Fruit fly (Drosophila melanogaster) whole organism, embryonic: ENCODE results near the gene CG6163.

Source experiments
- B-H2 ChIP-seq: fragments of 200-800 bp; sonication (Bioruptor generic); optimal IDR thresholded peaks from 2 replicates; lab custom pipeline; 2018; ENCODE audit warnings: missing biosample characterization, mild to moderate bottlenecking, missing genetic modification characterization
- Blimp-1 ChIP-seq: fragments of 200-800 bp; sonication (Bioruptor generic); optimal IDR thresholded peaks from 3 replicates; lab custom pipeline; 2018; ENCODE audit warnings: missing biosample characterization, missing genetic modification characterization, mild to moderate bottlenecking, moderate library complexity, missing genetic modification reagents
- CG10654 ChIP-seq: fragments of 200-800 bp; sonication (Bioruptor generic); optimal IDR thresholded peaks from 2 replicates; lab custom pipeline; 2016; ENCODE audit warnings: missing biosample characterization, missing genetic modification characterization
- CG12104 ChIP-seq: fragments of 200-800 bp; sonication (Bioruptor generic); optimal IDR thresholded peaks from 3 replicates; lab custom pipeline; 2016; ENCODE audit warnings: missing biosample characterization, missing genetic modification characterization
- CG14667 ChIP-seq: fragments of 200-800 bp; sonication (Bioruptor generic); IDR thresholded peaks from 2 replicates; pipeline ENCODE4 v1.3.6; 2022; ENCODE audit warnings: missing biosample characterization, missing genetic modification characterization
- CG15696 ChIP-seq: fragments of 200-800 bp; sonication (Bioruptor generic); optimal IDR thresholded peaks from 2 replicates; lab custom pipeline; 2019; ENCODE audit warnings: missing biosample characterization, mild to moderate bottlenecking, missing genetic modification characterization, moderate library complexity
- CG16813 ChIP-seq: fragments of 200-800 bp; sonication (Bioruptor generic); IDR thresholded peaks from 3 replicates; pipeline ENCODE4 v1.3.6; 2022; ENCODE audit warnings: missing biosample characterization, missing genetic modification characterization; ENCODE audit not compliant: partially characterized antibody
- CG18011 ChIP-seq: fragments of 200-800 bp; sonication (Bioruptor generic); optimal IDR thresholded peaks from 2 replicates; lab custom pipeline; 2017; ENCODE audit warnings: missing biosample characterization, missing genetic modification characterization, mild to moderate bottlenecking, moderate library complexity, missing genotype
- CG2875 ChIP-seq: fragments of 200-800 bp; sonication (Bioruptor generic); optimal IDR thresholded peaks from 2 replicates; lab custom pipeline; 2017; ENCODE audit warnings: missing biosample characterization, mild to moderate bottlenecking, missing genetic modification characterization, missing genetic modification reagents
- CG3407 ChIP-seq: fragments of 200-800 bp; sonication (Bioruptor generic); optimal IDR thresholded peaks from 2 replicates; lab custom pipeline; 2018; ENCODE audit warnings: missing biosample characterization, mild to moderate bottlenecking, missing genetic modification characterization
- CG4328 ChIP-seq: fragments of 200-800 bp; sonication (Bioruptor generic); optimal IDR thresholded peaks from 3 replicates; lab custom pipeline; 2017; ENCODE audit warnings: missing biosample characterization, missing genetic modification reagents, missing genetic modification characterization
- CG4404 ChIP-seq: fragments of 200-800 bp; sonication (Bioruptor generic); IDR thresholded peaks from 2 replicates; pipeline ENCODE4 v1.3.6; 2022; ENCODE audit warnings: missing biosample characterization, missing genetic modification characterization
- CG4424 ChIP-seq: fragments of 200-800 bp; sonication (Bioruptor generic); optimal IDR thresholded peaks from 3 replicates; lab custom pipeline; 2016; ENCODE audit warnings: missing biosample characterization, missing genetic modification characterization
- CG4820 ChIP-seq: fragments of 200-800 bp; sonication (Bioruptor generic); optimal IDR thresholded peaks from 3 replicates; lab custom pipeline; 2016; ENCODE audit warnings: missing biosample characterization, missing genetic modification characterization
- CG6254 ChIP-seq: fragments of 200-800 bp; sonication (Bioruptor generic); optimal IDR thresholded peaks from 3 replicates; lab custom pipeline; 2017; ENCODE audit warnings: mild to moderate bottlenecking, missing biosample characterization, missing genetic modification reagents, missing genetic modification characterization
- CG6813 ChIP-seq: fragments of 200-800 bp; sonication (Bioruptor generic); optimal IDR thresholded peaks from 2 replicates; lab custom pipeline; 2017; ENCODE audit warnings: missing biosample characterization, missing genetic modification characterization, mild to moderate bottlenecking, moderate library complexity, missing genetic modification reagents
- CG7357 ChIP-seq: fragments of 200-800 bp; sonication (Bioruptor generic); IDR thresholded peaks from 3 replicates; pipeline ENCODE4 v1.3.6; 2022; ENCODE audit warnings: missing biosample characterization, missing genetic modification characterization
- CG8089 ChIP-seq: fragments of 200-800 bp; sonication (Bioruptor generic); optimal IDR thresholded peaks from 3 replicates; lab custom pipeline; 2016; ENCODE audit warnings: missing biosample characterization, missing genetic modification characterization
- CG8290 ChIP-seq, 3 experiments: fragments of 200-800 bp; sonication (Bioruptor generic); optimal IDR thresholded peaks; 2 replicates each; lab custom pipeline; 2016 to 2019; ENCODE audit warnings: missing biosample characterization in 3 of 3, missing genetic modification characterization in 3 of 3, mild to moderate bottlenecking in 2 of 3, moderate library complexity in 1 of 3
- CG8388 ChIP-seq: fragments of 200-800 bp; sonication (Bioruptor generic); optimal IDR thresholded peaks from 2 replicates; lab custom pipeline; 2019; ENCODE audit warnings: missing biosample characterization, mild to moderate bottlenecking, missing genetic modification characterization, moderate library complexity
- CG9876 ChIP-seq: fragments of 200-800 bp; sonication (Bioruptor generic); optimal IDR thresholded peaks from 2 replicates; lab custom pipeline; 2016; ENCODE audit warnings: missing biosample characterization, missing genetic modification characterization
- Camta ChIP-seq: fragments of 200-800 bp; sonication (Bioruptor generic); optimal IDR thresholded peaks from 2 replicates; lab custom pipeline; 2016; ENCODE audit warnings: missing biosample characterization, missing genetic modification characterization
- Dbx ChIP-seq: fragments of 200-800 bp; sonication (Bioruptor generic); IDR thresholded peaks from 3 replicates; pipeline ENCODE4 v1.3.6; 2022; ENCODE audit warnings: missing biosample characterization, missing genetic modification characterization
- Doc3 ChIP-seq: fragments of 200-800 bp; sonication (Bioruptor generic); IDR thresholded peaks from 3 replicates; pipeline ENCODE4 v1.3.6; 2022; ENCODE audit warnings: missing biosample characterization, missing genetic modification characterization; ENCODE audit not compliant: partially characterized antibody
- Ets65A ChIP-seq: fragments of 200-800 bp; sonication (Bioruptor generic); peaks from one replicate; lab custom pipeline; 2016; ENCODE audit warnings: missing biosample characterization, missing genetic modification characterization
- Fer3 ChIP-seq: fragments of 200-800 bp; sonication (Bioruptor generic); optimal IDR thresholded peaks from 2 replicates; lab custom pipeline; 2018; ENCODE audit warnings: missing biosample characterization, mild to moderate bottlenecking, missing genetic modification characterization, moderate library complexity
- Hsf ChIP-seq: fragments of 200-800 bp; sonication (Bioruptor generic); optimal IDR thresholded peaks from 3 replicates; lab custom pipeline; 2016; ENCODE audit warnings: missing biosample characterization, missing genetic modification characterization
- MTF-1 ChIP-seq: fragments of 200-800 bp; sonication (Bioruptor generic); optimal IDR thresholded peaks from 2 replicates; lab custom pipeline; 2018; ENCODE audit warnings: missing biosample characterization, mild to moderate bottlenecking, missing genetic modification characterization, borderline replicate concordance
- Rfx ChIP-seq: fragments of 200-800 bp; sonication (Bioruptor generic); IDR thresholded peaks from 2 replicates; pipeline ENCODE4 v1.3.6; 2022; ENCODE audit warnings: missing biosample characterization, missing genetic modification characterization
- Sry-β ChIP-seq: fragments of 200-800 bp; sonication (Bioruptor generic); optimal IDR thresholded peaks from 2 replicates; lab custom pipeline; 2018; ENCODE audit warnings: missing biosample characterization, mild to moderate bottlenecking, missing genetic modification characterization, moderate library complexity
- Stat92E ChIP-seq, 3 experiments: fragments of >200 bp in 2 of 3; fragments of 200-800 bp in 1 of 3; sonication (Bioruptor generic) in 1 of 3; optimal IDR thresholded peaks; 2 replicates each; lab custom pipeline; 2017 to 2019; ENCODE audit warnings: missing biosample characterization in 3 of 3, missing genetic modification characterization in 3 of 3, mild to moderate bottlenecking in 1 of 3, moderate library complexity in 1 of 3
- YL-1 ChIP-seq: fragments of 200-800 bp; sonication (Bioruptor generic); optimal IDR thresholded peaks from 3 replicates; lab custom pipeline; 2017; ENCODE audit warnings: missing biosample characterization, mild to moderate bottlenecking, missing genetic modification characterization
- bcd ChIP-seq: fragments of 200-800 bp; sonication (Bioruptor generic); optimal IDR thresholded peaks from 2 replicates; lab custom pipeline; 2017; ENCODE audit warnings: missing biosample characterization, mild to moderate bottlenecking, missing genetic modification characterization
- cato ChIP-seq: fragments of 200-800 bp; sonication (Bioruptor generic); optimal IDR thresholded peaks from 2 replicates; lab custom pipeline; 2016; ENCODE audit warnings: missing biosample characterization, missing genetic modification characterization, borderline replicate concordance
- dmrt99B ChIP-seq: fragments of 200-800 bp; sonication (Bioruptor generic); optimal IDR thresholded peaks from 2 replicates; lab custom pipeline; 2018; ENCODE audit warnings: missing biosample characterization, mild to moderate bottlenecking, missing genetic modification characterization, moderate library complexity
- gsb-n ChIP-seq: fragments of 200-800 bp; sonication (Bioruptor generic); optimal IDR thresholded peaks from 3 replicates; lab custom pipeline; 2018; ENCODE audit warnings: missing biosample characterization, mild to moderate bottlenecking, missing genetic modification characterization
- knrl ChIP-seq: fragments of 200-800 bp; sonication (Bioruptor generic); IDR thresholded peaks from 3 replicates; pipeline ENCODE4 v1.3.6; 2022; ENCODE audit warnings: missing biosample characterization, missing genetic modification characterization; ENCODE audit not compliant: partially characterized antibody
- lab ChIP-seq: fragments of 200-800 bp; sonication (Bioruptor generic); optimal IDR thresholded peaks from 3 replicates; lab custom pipeline; 2017; ENCODE audit warnings: missing biosample characterization, missing genetic modification characterization, mild to moderate bottlenecking, moderate library complexity, missing genetic modification reagents
- nau ChIP-seq: fragments of 200-800 bp; sonication (Bioruptor generic); optimal IDR thresholded peaks from 3 replicates; lab custom pipeline; 2017; ENCODE audit warnings: missing biosample characterization, mild to moderate bottlenecking, missing genetic modification characterization, missing genetic modification reagents
- nmo ChIP-seq: fragments of 200-800 bp; sonication (Bioruptor generic); optimal IDR thresholded peaks from 2 replicates; lab custom pipeline; 2018; ENCODE audit warnings: missing biosample characterization, mild to moderate bottlenecking, missing genetic modification characterization, moderate library complexity
- org-1 ChIP-seq: fragments of 200-800 bp; sonication (Bioruptor generic); optimal IDR thresholded peaks from 2 replicates; lab custom pipeline; 2017; ENCODE audit warnings: missing biosample characterization, missing genetic modification characterization
- phol ChIP-seq: fragments of 200-800 bp; sonication (Bioruptor generic); optimal IDR thresholded peaks from 3 replicates; lab custom pipeline; 2018; ENCODE audit warnings: missing biosample characterization, mild to moderate bottlenecking, missing genetic modification characterization, moderate library complexity
- sc ChIP-seq, 3 experiments: fragments of >200 bp in 2 of 3; fragments of 200-800 bp in 1 of 3; sonication (Bioruptor generic) in 1 of 3; optimal IDR thresholded peaks; 2 replicates in 2 of 3; 3 replicates in 1 of 3; lab custom pipeline; 2017; ENCODE audit warnings: mild to moderate bottlenecking in 1 of 3, missing biosample characterization in 1 of 3, missing genetic modification characterization in 1 of 3, missing genetic modification reagents in 1 of 3
- shn ChIP-seq: fragments of 200-800 bp; sonication (Bioruptor generic); optimal IDR thresholded peaks from 3 replicates; lab custom pipeline; 2016; ENCODE audit warnings: missing biosample characterization, missing genetic modification characterization
- sim ChIP-seq: fragments of 200-800 bp; sonication (Bioruptor generic); IDR thresholded peaks from 2 replicates; pipeline ENCODE4 v1.3.6; 2022; ENCODE audit warnings: missing biosample characterization, missing genetic modification characterization
- slbo ChIP-seq: fragments of 200-800 bp; sonication (Bioruptor generic); IDR thresholded peaks from 2 replicates; pipeline ENCODE4 v1.3.6; 2022; ENCODE audit warnings: missing biosample characterization, missing genetic modification characterization
- trem ChIP-seq: fragments of 200-800 bp; optimal IDR thresholded peaks from 3 replicates; lab custom pipeline; 2019; ENCODE audit warnings: missing biosample characterization, mild to moderate bottlenecking, missing genetic modification characterization, moderate library complexity

Gene CG6163

DNA sequence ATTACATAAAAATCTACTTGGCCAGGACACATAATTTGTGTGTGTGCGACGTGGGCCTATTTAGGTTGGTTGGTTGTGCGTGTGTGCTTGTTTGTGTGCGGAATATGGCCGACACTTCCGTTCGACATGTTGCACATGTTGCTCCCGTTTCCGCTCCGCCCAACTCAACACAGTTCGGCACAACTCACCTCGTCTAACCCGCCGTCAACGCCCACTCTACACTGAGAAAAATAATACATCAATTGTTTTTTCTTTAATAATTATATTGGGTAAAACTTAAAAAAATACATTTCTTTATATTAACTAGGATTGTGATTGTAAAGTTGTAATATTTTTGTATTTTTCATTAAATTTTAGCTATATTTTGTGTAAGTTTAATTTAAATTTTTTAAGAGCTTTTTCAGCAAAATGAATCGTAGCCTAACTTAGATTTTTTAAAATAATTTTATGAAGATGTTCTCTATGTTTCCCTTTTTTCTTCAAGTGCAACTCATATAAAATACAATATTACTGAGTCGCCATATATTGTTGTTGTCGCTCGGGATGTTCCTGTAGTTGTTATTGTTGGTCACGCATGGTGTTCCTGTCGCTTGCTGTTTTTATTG lies 33.9 kb upstream of the CG6163 start (continued):
- peak; percentile 21 for TF ChIP-seq CG10654 (GFP tag; lab: Kevin White, UChicago)
- TF ChIP-seq CG12104 (GFP tag; lab: Kevin White, UChicago) = peak; percentile 44
- peak; percentile 34 for TF ChIP-seq CG2875 (GFP tag; lab: Kevin White, UChicago)
- TF ChIP-seq org-1 = peak; percentile 40
- TF ChIP-seq CG15696 (tag; lab: Kevin White, UChicago) = peak; percentile 13
- peak; percentile 75 for TF ChIP-seq phol (tag; lab: Kevin White, UChicago)
- TF ChIP-seq dmrt99B = peak; percentile 68
- TF ChIP-seq Blimp-1 (GFP tag; lab: Kevin White, UChicago) = peak; percentile 69
- TF ChIP-seq B-H2 (GFP tag; lab: Kevin White, UChicago) = no peak
- no peak for TF ChIP-seq Sry-β (GFP tag; lab: Kevin White, UChicago)
- TF ChIP-seq knrl (GFP tag; lab: Robert Waterston, UW) = no peak
- TF ChIP-seq sc (optimal IDR thresholded peaks at IDR 0.05; lab: Kevin White, UChicago) = no peak
- TF ChIP-seq sc (GFP tag; optimal IDR thresholded peaks at IDR 0.05; lab: Kevin White, UChicago) = no peak
- TF ChIP-seq bcd = peak; percentile 48
- TF ChIP-seq CG4424 (GFP tag; lab: Kevin White, UChicago) = peak; percentile 61
- TF ChIP-seq trem (tag; lab: Kevin White, UChicago) = peak; percentile 36
- TF ChIP-seq CG6813 (GFP tag; lab: Kevin White, UChicago) = peak; percentile 5
- peak; percentile 21 for TF ChIP-seq Rfx (GFP tag; lab: Robert Waterston, UW)
- TF ChIP-seq Camta (GFP tag; lab: Kevin White, UChicago) = no peak
- 0 out of 3 replicates have a peak, but pooled peaks have one; percentile 47 for TF ChIP-seq Dbx (GFP tag; lab: Robert Waterston, UW)
- TF ChIP-seq Hsf (GFP tag; lab: Kevin White, UChicago) = no peak
- TF ChIP-seq MTF-1 (GFP tag; lab: Kevin White, UChicago) = no peak
- TF ChIP-seq CG4328 (GFP tag; lab: Kevin White, UChicago) = peak; percentile 19
- TF ChIP-seq YL-1 (GFP tag; lab: Kevin White, UChicago) = no peak
- TF ChIP-seq slbo = peak; percentile 54
- no peak for TF ChIP-seq CG8089 (GFP tag; lab: Kevin White, UChicago)
- TF ChIP-seq Fer3 (tag; lab: Kevin White, UChicago) = peak; percentile 34
- TF ChIP-seq CG8290 (GFP tag; optimal IDR thresholded peaks at IDR 0.05; lab: Kevin White, UChicago) = no peak
- TF ChIP-seq CG8290 (tag; optimal IDR thresholded peaks at IDR 0.05; lab: Kevin White, UChicago) = peak in 1 of 2 experiments; percentile 31
- no peak for TF ChIP-seq Doc3 (GFP tag; lab: Robert Waterston, UW)
- no peak for TF ChIP-seq CG18011 (GFP tag; lab: Kevin White, UChicago)
- peak; percentile 57; the same call in 2 of the 3 replicates for TF ChIP-seq CG7357 (GFP tag; lab: Robert Waterston, UW)
- no peak for TF ChIP-seq CG16813 (GFP tag; lab: Robert Waterston, UW)
- peak; percentile 34 for TF ChIP-seq CG4820 (GFP tag; lab: Kevin White, UChicago)
- peak; percentile 70 for TF ChIP-seq gsb-n (tag; lab: Kevin White, UChicago)
- TF ChIP-seq lab (GFP tag; lab: Kevin White, UChicago) = peak; percentile 61
- TF ChIP-seq Ets65A (GFP tag; lab: Kevin White, UChicago) = peak; percentile 82
- TF ChIP-seq CG9876 (GFP tag; lab: Kevin White, UChicago) = no peak
- peak; percentile 67 for TF ChIP-seq nmo (GFP tag; lab: Kevin White, UChicago)
- peak; percentile 43 for TF ChIP-seq CG3407 (GFP tag; lab: Kevin White, UChicago)
- TF ChIP-seq Stat92E (GFP tag; optimal IDR thresholded peaks at IDR 0.05; lab: Kevin White, UChicago) = no peak
- 0 out of 2 replicates have a peak, but pooled peaks have one; percentile 15 for TF ChIP-seq sim
- 0 out of 2 replicates have a peak, but pooled peaks have one; percentile 19 for TF ChIP-seq CG14667 (GFP tag; lab: Robert Waterston, UW)
- peak; percentile 0 for TF ChIP-seq cato
- 0 out of 2 replicates have a peak, but pooled peaks have one; percentile 20 for TF ChIP-seq CG4404
- peak; percentile 30 for TF ChIP-seq CG6254 (GFP tag; lab: Kevin White, UChicago)
- no peak for TF ChIP-seq shn
- no peak for TF ChIP-seq nau (GFP tag; lab: Kevin White, UChicago)
- peak; percentile 75 for TF ChIP-seq CG8388 (GFP tag; lab: Kevin White, UChicago)
